Worm (Caenorhabditis elegans): Measurements from ENCODE around the gene dvc-1.
"Not testable (repeated sequence)": the region's sequence is repeated elsewhere in the genome, so short reads cannot be mapped to it uniquely, and the experiment has no call there.

Gene dvc-1

ce11 chrV:11239187-11239725 lies at the start of gene dvc-1, which contains the start of gene ima-1:
TSS of gene dvc-1 (minus strand) at chrV:11239331.
TSS of gene ima-1 (plus strand) at chrV:11239675.
- no peak for TF ChIP-seq unc-62 (GFP tag; optimal IDR thresholded peaks at IDR 0.05)

ce11 chrV:11286114-11286513 lies 47.0 kb upstream of the dvc-1 start, which contains the start of gene C03E10.3:
TSS of gene C03E10.3 (plus strand) at chrV:11286414.
- not testable (repeated sequence) for TF ChIP-seq unc-62 (GFP tag; optimal IDR thresholded peaks at IDR 0.05)

ce11 chrV:11282272-11282671 lies 43.1 kb upstream of the dvc-1 start, which contains the start of gene gly-20:
TSS of gene gly-20 (plus strand) at chrV:11282572.
- no peak for TF ChIP-seq unc-62 (GFP tag; optimal IDR thresholded peaks at IDR 0.05)

ce11 chrV:11281414-11282209 lies 42.5 kb upstream of the dvc-1 start:
- TF ChIP-seq unc-62 (GFP tag; optimal IDR thresholded peaks at IDR 0.05): no peak

- TF ChIP-seq unc-62 (GFP tag; optimal IDR thresholded peaks at IDR 0.05): no peak
Measured at ce11 chrV:11279564-11279963, 40.4 kb upstream of the dvc-1 start.

- no peak for TF ChIP-seq unc-62 (GFP tag; optimal IDR thresholded peaks at IDR 0.05)
Measured at ce11 chrV:11272848-11273247, 33.7 kb upstream of the dvc-1 start, which contains the start of gene clec-223. TSS of gene clec-223 (plus strand) at chrV:11273148.

ce11 chrV:11271051-11271450 lies 31.9 kb upstream of the dvc-1 start, which contains the start of gene clec-222:
TSS of gene clec-222 (plus strand) at chrV:11271351.
- TF ChIP-seq unc-62 (GFP tag; optimal IDR thresholded peaks at IDR 0.05): no peak

- TF ChIP-seq unc-62 (GFP tag; optimal IDR thresholded peaks at IDR 0.05): no peak
Measured at ce11 chrV:11268791-11269190, 29.7 kb upstream of the dvc-1 start, which contains the start of gene str-115. TSS of gene str-115 (plus strand) at chrV:11269091.

- no peak for TF ChIP-seq unc-62 (GFP tag; optimal IDR thresholded peaks at IDR 0.05)
Measured at ce11 chrV:11266681-11267080, 27.6 kb upstream of the dvc-1 start, which contains the start of gene str-116. TSS of gene str-116 (plus strand) at chrV:11266981.

- no peak for TF ChIP-seq unc-62 (GFP tag; optimal IDR thresholded peaks at IDR 0.05)
Measured at ce11 chrV:11265482-11265881, 26.4 kb upstream of the dvc-1 start, which contains the start of gene cln-3.1. TSS of gene cln-3.1 (minus strand) at chrV:11265652.

ce11 chrV:11263025-11263424 lies 23.9 kb upstream of the dvc-1 start, which contains the start of gene F07B10.4:
TSS of gene F07B10.4 (minus strand) at chrV:11263125.
- TF ChIP-seq unc-62 (GFP tag; optimal IDR thresholded peaks at IDR 0.05): no peak

- TF ChIP-seq unc-62 (GFP tag; optimal IDR thresholded peaks at IDR 0.05): no peak
Measured at ce11 chrV:11260622-11261021, 21.5 kb upstream of the dvc-1 start, which contains the start of gene F07B10.7. TSS of gene F07B10.7 (minus strand) at chrV:11260722.

ce11 chrV:11258896-11259295 lies 19.8 kb upstream of the dvc-1 start, which contains the start of gene lgc-36:
TSS of gene lgc-36 (minus strand) at chrV:11258996.
- TF ChIP-seq unc-62 (GFP tag; optimal IDR thresholded peaks at IDR 0.05): no peak

ce11 chrV:11254980-11255379 lies 15.8 kb upstream of the dvc-1 start, which contains the start of gene srsx-31:
TSS of gene srsx-31 (minus strand) at chrV:11255080.
- no peak for TF ChIP-seq unc-62 (GFP tag; optimal IDR thresholded peaks at IDR 0.05)

- no peak for TF ChIP-seq unc-62 (GFP tag; optimal IDR thresholded peaks at IDR 0.05)
Measured at ce11 chrV:11252429-11252828, 13.3 kb upstream of the dvc-1 start, which contains the start of gene srsx-33. TSS of gene srsx-33 (minus strand) at chrV:11252529.

ce11 chrV:11251798-11252197 lies 12.7 kb upstream of the dvc-1 start:
- no peak for TF ChIP-seq unc-62 (GFP tag; optimal IDR thresholded peaks at IDR 0.05)
